Fruit fly (Drosophila melanogaster) whole organism, embryonic: ENCODE data around the gene DopEcR.
A peak's percentile ranks its signal among the peaks of the same experiment; 100 is the strongest.

Experiments used
- CG10321 ChIP-seq: fragments of 200-800 bp; sonication (Bioruptor generic); IDR thresholded peaks from 2 replicates; pipeline ENCODE4 v1.3.6; 2022; ENCODE audit warnings: missing biosample characterization, missing genetic modification characterization
- CG11695 ChIP-seq: fragments of 200-800 bp; sonication (Bioruptor generic); IDR thresholded peaks from 3 replicates; pipeline ENCODE4 v1.3.6; 2022; ENCODE audit warnings: missing biosample characterization, missing genetic modification characterization
- CG12769 ChIP-seq: fragments of 200-800 bp; sonication (Bioruptor generic); optimal IDR thresholded peaks from 2 replicates; lab custom pipeline; 2019; ENCODE audit warnings: missing biosample characterization, mild to moderate bottlenecking, missing genetic modification characterization, moderate library complexity
- CG13894 ChIP-seq: fragments of 200-800 bp; sonication (Bioruptor generic); optimal IDR thresholded peaks from 3 replicates; lab custom pipeline; 2018; ENCODE audit warnings: missing biosample characterization, mild to moderate bottlenecking, missing genetic modification characterization, moderate library complexity
- CG14014 ChIP-seq: fragments of 200-800 bp; sonication (Bioruptor generic); IDR thresholded peaks from 2 replicates; pipeline ENCODE4 v1.3.6; 2022; ENCODE audit warnings: missing biosample characterization, missing genetic modification characterization
- CG14441 ChIP-seq: fragments of 200-800 bp; sonication (Bioruptor generic); IDR thresholded peaks from 2 replicates; pipeline ENCODE4 v1.3.6; 2022; ENCODE audit warnings: missing biosample characterization, missing genetic modification characterization
- CG14667 ChIP-seq: fragments of 200-800 bp; sonication (Bioruptor generic); IDR thresholded peaks from 2 replicates; pipeline ENCODE4 v1.3.6; 2022; ENCODE audit warnings: missing biosample characterization, missing genetic modification characterization
- CG17361 ChIP-seq: fragments of 200-800 bp; sonication (Bioruptor generic); IDR thresholded peaks from 3 replicates; pipeline ENCODE4 v1.3.6; 2022; ENCODE audit warnings: missing biosample characterization, missing genetic modification characterization
- CG17912 ChIP-seq: fragments of 200-800 bp; sonication (Bioruptor generic); optimal IDR thresholded peaks from 2 replicates; lab custom pipeline; 2018; ENCODE audit warnings: missing biosample characterization, mild to moderate bottlenecking, missing genetic modification characterization
- CG2120 ChIP-seq: fragments of 200-800 bp; sonication (Bioruptor generic); optimal IDR thresholded peaks from 3 replicates; lab custom pipeline; 2016; ENCODE audit warnings: missing biosample characterization, missing genetic modification characterization
- CG2129 ChIP-seq: fragments of 200-800 bp; sonication (Bioruptor generic); IDR thresholded peaks from 2 replicates; pipeline ENCODE4 v1.3.6; 2022; ENCODE audit warnings: missing biosample characterization, missing genetic modification characterization; ENCODE audit not compliant: partially characterized antibody
- CG30020 ChIP-seq: fragments of 200-800 bp; optimal IDR thresholded peaks from 2 replicates; lab custom pipeline; 2019; ENCODE audit warnings: missing biosample characterization, mild to moderate bottlenecking, missing genetic modification characterization, moderate library complexity
- CG30431 ChIP-seq: fragments of 200-800 bp; sonication (Bioruptor generic); optimal IDR thresholded peaks from 2 replicates; lab custom pipeline; 2017; ENCODE audit warnings: missing biosample characterization, missing genetic modification characterization
- CG31365 ChIP-seq: fragments of 200-800 bp; sonication (Bioruptor generic); optimal IDR thresholded peaks from 2 replicates; lab custom pipeline; 2018; ENCODE audit warnings: missing biosample characterization, mild to moderate bottlenecking, missing genetic modification characterization
- CG31388 ChIP-seq: fragments of 200-800 bp; sonication (Bioruptor generic); optimal IDR thresholded peaks from 2 replicates; lab custom pipeline; 2016; ENCODE audit warnings: missing biosample characterization, missing genetic modification characterization
- CG32767 ChIP-seq: fragments of 200-800 bp; sonication (Bioruptor generic); IDR thresholded peaks from 2 replicates; pipeline ENCODE4 v1.3.6; 2022; ENCODE audit warnings: missing biosample characterization, missing genetic modification characterization
- CG32772 ChIP-seq: fragments of 200-800 bp; sonication (Bioruptor generic); IDR thresholded peaks from 2 replicates; pipeline ENCODE4 v1.3.6; 2022; ENCODE audit warnings: missing biosample characterization, missing genetic modification characterization
- CG33557 ChIP-seq: fragments of 200-800 bp; sonication (Bioruptor generic); optimal IDR thresholded peaks from 2 replicates; lab custom pipeline; 2019; ENCODE audit warnings: missing biosample characterization, mild to moderate bottlenecking, missing genetic modification characterization, moderate library complexity
- CG6175 ChIP-seq: fragments of 200-800 bp; sonication (Bioruptor generic); IDR thresholded peaks from 3 replicates; pipeline ENCODE4 v1.3.6; 2022; ENCODE audit warnings: missing biosample characterization, missing genetic modification characterization
- CG7745 ChIP-seq: fragments of 200-800 bp; sonication (Bioruptor generic); optimal IDR thresholded peaks from 2 replicates; lab custom pipeline; 2018; ENCODE audit warnings: missing biosample characterization, mild to moderate bottlenecking, missing genetic modification characterization, moderate library complexity
- CG7928 ChIP-seq: fragments of 200-800 bp; sonication (Bioruptor generic); optimal IDR thresholded peaks from 2 replicates; lab custom pipeline; 2017; ENCODE audit warnings: missing biosample characterization, mild to moderate bottlenecking, missing genetic modification characterization
- Chrac-16 ChIP-seq: fragments of 200-800 bp; sonication (Bioruptor generic); optimal IDR thresholded peaks from 3 replicates; lab custom pipeline; 2016; ENCODE audit warnings: missing biosample characterization, missing genetic modification characterization
- CoRest ChIP-seq: fragments of 200-800 bp; sonication (Bioruptor generic); optimal IDR thresholded peaks from 3 replicates; lab custom pipeline; 2018; ENCODE audit warnings: missing biosample characterization, mild to moderate bottlenecking, missing genetic modification characterization, moderate library complexity
- Doc2 ChIP-seq: fragments of 200-800 bp; sonication (Bioruptor generic); IDR thresholded peaks from 2 replicates; pipeline ENCODE4 v1.3.6; 2022; ENCODE audit warnings: missing biosample characterization, missing genetic modification characterization
- E2f1 ChIP-seq: fragments of 200-800 bp; sonication (Bioruptor generic); IDR thresholded peaks from 2 replicates; pipeline ENCODE4 v1.3.6; 2022; ENCODE audit warnings: missing biosample characterization, missing genetic modification characterization
- Fer3 ChIP-seq: fragments of 200-800 bp; sonication (Bioruptor generic); optimal IDR thresholded peaks from 2 replicates; lab custom pipeline; 2018; ENCODE audit warnings: missing biosample characterization, mild to moderate bottlenecking, missing genetic modification characterization, moderate library complexity
- Kr ChIP-seq: fragments of 200-800 bp; sonication (Bioruptor generic); optimal IDR thresholded peaks from 2 replicates; lab custom pipeline; 2017; ENCODE audit warnings: missing biosample characterization, mild to moderate bottlenecking, missing genetic modification characterization
- Nf-YC ChIP-seq: fragments of 200-800 bp; optimal IDR thresholded peaks from 3 replicates; lab custom pipeline; 2019; ENCODE audit warnings: missing biosample characterization, mild to moderate bottlenecking, missing genetic modification characterization, moderate library complexity
- Rx ChIP-seq: fragments of 200-800 bp; sonication (Bioruptor generic); IDR thresholded peaks from 2 replicates; pipeline ENCODE4 v1.3.6; 2022; ENCODE audit warnings: missing biosample characterization, missing genetic modification characterization
- Sox102F ChIP-seq: fragments of 200-800 bp; sonication (Bioruptor generic); optimal IDR thresholded peaks from 2 replicates; lab custom pipeline; 2018; ENCODE audit warnings: missing biosample characterization, mild to moderate bottlenecking, missing genetic modification characterization, moderate library complexity
- chinmo ChIP-seq: fragments of 200-800 bp; sonication (Bioruptor generic); IDR thresholded peaks from 4 replicates; pipeline ENCODE4 v1.3.6; 2022; ENCODE audit warnings: missing biosample characterization, missing genetic modification characterization; ENCODE audit not compliant: partially characterized antibody
- crc ChIP-seq: fragments of 200-800 bp; sonication (Bioruptor generic); optimal IDR thresholded peaks from 2 replicates; lab custom pipeline; 2016; ENCODE audit warnings: missing biosample characterization, missing genetic modification characterization
- dysf ChIP-seq: fragments of 200-800 bp; sonication (Bioruptor generic); IDR thresholded peaks from 3 replicates; pipeline ENCODE4 v1.3.6; 2022; ENCODE audit warnings: missing biosample characterization, missing genetic modification characterization
- eve ChIP-seq, 2 experiments: fragments of >200 bp; optimal IDR thresholded peaks; 2 replicates each; lab custom pipeline; 2017; ENCODE audit warnings: missing biosample characterization in 2 of 2, missing genetic modification characterization in 2 of 2
- exex ChIP-seq: fragments of 200-800 bp; sonication (Bioruptor generic); optimal IDR thresholded peaks from 4 replicates; lab custom pipeline; 2018; ENCODE audit warnings: missing biosample characterization, mild to moderate bottlenecking, missing genetic modification characterization, moderate library complexity
- inv ChIP-seq: fragments of 200-800 bp; sonication (Bioruptor generic); IDR thresholded peaks from 2 replicates; pipeline ENCODE4 v1.3.6; 2022; ENCODE audit warnings: missing biosample characterization, missing genetic modification characterization; ENCODE audit not compliant: partially characterized antibody
- kay ChIP-seq: fragments of 200-800 bp; sonication (Bioruptor generic); optimal IDR thresholded peaks from 2 replicates; lab custom pipeline; 2016; ENCODE audit warnings: missing biosample characterization, missing genetic modification characterization
- knrl ChIP-seq: fragments of 200-800 bp; sonication (Bioruptor generic); IDR thresholded peaks from 3 replicates; pipeline ENCODE4 v1.3.6; 2022; ENCODE audit warnings: missing biosample characterization, missing genetic modification characterization; ENCODE audit not compliant: partially characterized antibody
- lmd ChIP-seq: fragments of 200-800 bp; sonication (Bioruptor generic); IDR thresholded peaks from 2 replicates; pipeline ENCODE4 v1.3.6; 2022; ENCODE audit warnings: missing biosample characterization, missing genetic modification characterization
- maf-S ChIP-seq: fragments of 200-800 bp; sonication (Bioruptor generic); optimal IDR thresholded peaks from 2 replicates; lab custom pipeline; 2016; ENCODE audit warnings: missing biosample characterization, missing genetic modification characterization
- prd ChIP-seq, 3 experiments: fragments of >200 bp in 2 of 3; fragments of 200-800 bp in 1 of 3; sonication (Bioruptor generic) in 1 of 3; optimal IDR thresholded peaks in 2 of 3; IDR thresholded peaks in 1 of 3; 2 replicates in 2 of 3; 3 replicates in 1 of 3; pipeline versions ENCODE4 v1.3.6 to Lab custom; 2017 to 2022; ENCODE audit warnings: missing biosample characterization in 1 of 3, missing genetic modification characterization in 1 of 3
- row ChIP-seq: fragments of 200-800 bp; sonication (Bioruptor generic); IDR thresholded peaks from 3 replicates; pipeline ENCODE4 v1.3.6; 2022; ENCODE audit warnings: missing biosample characterization, missing genetic modification characterization
- sr ChIP-seq: fragments of 200-800 bp; sonication (Bioruptor generic); IDR thresholded peaks from 3 replicates; pipeline ENCODE4 v1.3.6; 2022; ENCODE audit warnings: missing biosample characterization, missing genetic modification characterization
- tap ChIP-seq: fragments of 200-800 bp; optimal IDR thresholded peaks from 3 replicates; lab custom pipeline; 2019; ENCODE audit warnings: missing biosample characterization, mild to moderate bottlenecking, missing genetic modification characterization, moderate library complexity
- unpg ChIP-seq: fragments of 200-800 bp; sonication (Bioruptor generic); optimal IDR thresholded peaks from 3 replicates; lab custom pipeline; 2018; ENCODE audit warnings: missing biosample characterization, mild to moderate bottlenecking, missing genetic modification characterization, moderate library complexity
- usp ChIP-seq: fragments of >200 bp; optimal IDR thresholded peaks from 2 replicates; lab custom pipeline; 2017; ENCODE audit warnings: missing biosample characterization, missing genetic modification characterization
- zen ChIP-seq: fragments of 200-800 bp; sonication (Bioruptor generic); optimal IDR thresholded peaks from 3 replicates; lab custom pipeline; 2018; ENCODE audit warnings: missing biosample characterization, mild to moderate bottlenecking, missing genetic modification characterization, moderate library complexity
- zf30C ChIP-seq: fragments of 200-800 bp; sonication (Bioruptor generic); optimal IDR thresholded peaks from 3 replicates; lab custom pipeline; 2018; ENCODE audit warnings: missing biosample characterization, mild to moderate bottlenecking, missing genetic modification characterization

DopEcR gene

DNA sequence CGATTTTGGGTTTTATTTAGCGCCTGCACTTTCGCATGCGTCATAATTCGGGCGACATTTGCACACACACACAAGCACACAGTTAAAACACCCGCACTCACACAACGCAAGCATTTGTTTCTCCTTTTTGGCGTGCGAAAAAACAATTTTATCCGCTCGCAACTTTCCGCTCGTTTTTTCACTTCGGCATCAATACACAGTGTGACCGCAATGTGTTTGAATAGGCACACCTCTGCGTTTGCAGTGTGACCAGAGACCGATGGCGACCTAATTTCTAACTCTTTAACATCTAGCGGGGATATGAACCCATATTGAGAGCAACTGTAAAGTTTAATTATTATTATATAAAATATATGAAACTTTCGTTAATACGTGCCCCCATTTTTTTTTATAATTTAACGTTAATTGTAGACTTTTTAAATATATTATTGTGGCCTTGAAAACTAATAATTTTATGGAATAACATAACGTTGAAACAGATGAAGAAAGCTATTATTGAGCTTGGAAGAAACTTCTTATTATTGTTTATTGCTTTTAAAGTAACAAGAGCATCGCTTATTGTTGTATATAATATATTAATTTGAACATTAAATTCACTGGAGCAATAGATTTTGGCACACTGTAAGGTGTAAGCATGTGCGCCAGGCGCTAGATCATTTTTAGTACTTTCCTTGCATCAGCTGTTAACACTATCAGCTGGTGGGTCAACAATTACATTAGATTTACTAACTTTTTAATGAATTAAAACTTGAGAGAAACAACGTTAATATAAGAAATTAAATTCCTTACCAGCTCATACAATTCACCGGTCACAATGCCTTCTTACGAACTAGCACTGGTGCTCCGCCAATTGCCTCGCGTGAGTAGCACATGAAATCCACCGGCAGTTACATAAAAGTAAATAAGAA lies 16.0 kb downstream of the DopEcR start, which contains the start of the genes Cip4 and mRpS6 (continued):
- TF ChIP-seq prd (optimal IDR thresholded peaks at IDR 0.05; lab: Kevin White, UChicago), result no peak
- peak; percentile 76 for TF ChIP-seq prd (GFP tag; IDR thresholded peaks at IDR 0.05; lab: Robert Waterston, UW)
- TF ChIP-seq crc (GFP tag; lab: Kevin White, UChicago), result no peak
- TF ChIP-seq CG31388, result no peak
- no peak for TF ChIP-seq knrl (GFP tag; lab: Robert Waterston, UW)
- no peak for TF ChIP-seq CG10321 (GFP tag; lab: Robert Waterston, UW)
- TF ChIP-seq CG32767 (GFP tag; lab: Robert Waterston, UW), result peak; percentile 73
- TF ChIP-seq Nf-YC (tag; lab: Kevin White, UChicago), result peak; percentile 35
- TF ChIP-seq usp, result no peak
- TF ChIP-seq maf-S (GFP tag; lab: Kevin White, UChicago), result no peak
- TF ChIP-seq Fer3, result no peak
- TF ChIP-seq Doc2, result no peak
- no peak for TF ChIP-seq CG7928 (GFP tag; lab: Kevin White, UChicago)
- peak; percentile 42 for TF ChIP-seq CG12769 (tag; lab: Kevin White, UChicago)
- TF ChIP-seq CoRest (tag; lab: Kevin White, UChicago), result peak; percentile 91
- peak; percentile 51; the same call in 1 of the 2 replicates for TF ChIP-seq lmd (GFP tag; lab: Robert Waterston, UW)
- TF ChIP-seq CG14667 (GFP tag; lab: Robert Waterston, UW), result no peak
- TF ChIP-seq CG33557 (GFP tag; lab: Kevin White, UChicago), result peak; percentile 59
- TF ChIP-seq CG11695 (GFP tag; lab: Robert Waterston, UW), result peak; percentile 79
- no peak for TF ChIP-seq CG31365 (tag; lab: Kevin White, UChicago)
- TF ChIP-seq CG2129, result no peak
- peak; percentile 84 for TF ChIP-seq E2f1 (GFP tag; lab: Robert Waterston, UW)
- TF ChIP-seq CG2120, result peak; percentile 84
- no peak for TF ChIP-seq zen (tag; lab: Kevin White, UChicago)
- peak; percentile 89 for TF ChIP-seq row (GFP tag; lab: Robert Waterston, UW)
- TF ChIP-seq inv, result no peak
- TF ChIP-seq CG14014 (GFP tag; lab: Robert Waterston, UW), result peak; percentile 93
- peak; percentile 38; the same call in 1 of the 3 replicates for TF ChIP-seq CG17361 (GFP tag; lab: Robert Waterston, UW)
- TF ChIP-seq unpg (GFP tag; lab: Kevin White, UChicago), result peak; percentile 86
- TF ChIP-seq CG30020 (tag; lab: Kevin White, UChicago), result peak; percentile 68
- peak; percentile 65 for TF ChIP-seq kay (GFP tag; lab: Kevin White, UChicago)
- peak; percentile 82 for TF ChIP-seq Chrac-16 (GFP tag; lab: Kevin White, UChicago)
- peak; percentile 64 for TF ChIP-seq CG32772 (GFP tag; lab: Robert Waterston, UW)
- TF ChIP-seq eve (GFP tag; optimal IDR thresholded peaks at IDR 0.05; lab: Kevin White, UChicago), result no peak
- TF ChIP-seq zf30C (GFP tag; lab: Kevin White, UChicago), result no peak
- TF ChIP-seq tap (tag; lab: Kevin White, UChicago), result peak; percentile 71
- no peak for TF ChIP-seq CG13894 (tag; lab: Kevin White, UChicago)
- no peak for TF ChIP-seq CG17912 (GFP tag; lab: Kevin White, UChicago)
- TF ChIP-seq sr (GFP tag; lab: Robert Waterston, UW), result no peak
- peak; percentile 45 for TF ChIP-seq exex (tag; lab: Kevin White, UChicago)
- TF ChIP-seq CG7745 (tag; lab: Kevin White, UChicago), result no peak
- peak; percentile 84 for TF ChIP-seq Sox102F
- TF ChIP-seq Kr (GFP tag; lab: Kevin White, UChicago), result peak; percentile 89
- peak; percentile 64 for TF ChIP-seq Rx (GFP tag; lab: Robert Waterston, UW)
- TF ChIP-seq CG30431 (GFP tag; lab: Kevin White, UChicago), result peak; percentile 62
- peak; percentile 77 for TF ChIP-seq dysf (GFP tag; lab: Robert Waterston, UW)
- peak; percentile 79 for TF ChIP-seq CG14441 (GFP tag; lab: Robert Waterston, UW)
- TF ChIP-seq CG6175 (GFP tag; lab: Robert Waterston, UW), result no peak
- peak; percentile 77; the same call in 3 of the 4 replicates for TF ChIP-seq chinmo
